Worm (Caenorhabditis elegans) whole organism, L2 larva: Measurements from ENCODE around the gene F10E9.12.

Experiments
- R02D3.7 ChIP-seq: fragments of 150-350 bp; optimal IDR thresholded peaks from 2 replicates; lab custom pipeline; 2014; ENCODE audit warnings: missing biosample characterization, missing genetic modification characterization
- Y55F3AM.14 ChIP-seq: fragments of 200-800 bp; sonication (Bioruptor generic); optimal IDR thresholded peaks from 2 replicates; lab custom pipeline; 2018; ENCODE audit warnings: mild to moderate bottlenecking, missing genetic modification characterization, missing compliant biosample characterization
- ZK546.5 ChIP-seq: sonication (generic microtip); optimal IDR thresholded peaks from 2 replicates; lab custom pipeline; 2017; ENCODE audit warnings: missing biosample characterization, missing genetic modification characterization
- ama-1 ChIP-seq: fragments of 150-350 bp; optimal IDR thresholded peaks from 2 replicates; lab custom pipeline; 2018; ENCODE audit warnings: inconsistent platforms
- ceh-82 ChIP-seq: fragments of 150-350 bp; optimal IDR thresholded peaks from 2 replicates; lab custom pipeline; 2014; ENCODE audit warnings: missing biosample characterization, missing genetic modification characterization
- elt-3 ChIP-seq: sonication (generic microtip); optimal IDR thresholded peaks from 2 replicates; lab custom pipeline; 2017; ENCODE audit warnings: missing biosample characterization, missing genetic modification characterization
- fos-1 ChIP-seq: fragments of 150-350 bp; optimal IDR thresholded peaks from 2 replicates; lab custom pipeline; 2014; ENCODE audit warnings: missing biosample characterization, missing genetic modification characterization
- mbf-1 ChIP-seq: sonication (generic microtip); optimal IDR thresholded peaks from 2 replicates; lab custom pipeline; 2017; ENCODE audit warnings: missing biosample characterization, missing genetic modification characterization
- nhr-11 ChIP-seq: fragments of 150-350 bp; optimal IDR thresholded peaks from 2 replicates; lab custom pipeline; 2014; ENCODE audit warnings: missing biosample characterization, missing genetic modification characterization
- nhr-12 ChIP-seq: fragments of 150-350 bp; optimal IDR thresholded peaks from 2 replicates; lab custom pipeline; 2014; ENCODE audit warnings: missing biosample characterization, missing genetic modification characterization
- nhr-237 ChIP-seq: fragments of 150-350 bp; optimal IDR thresholded peaks from 2 replicates; lab custom pipeline; 2014; ENCODE audit warnings: missing biosample characterization, missing genetic modification characterization

DNA sequence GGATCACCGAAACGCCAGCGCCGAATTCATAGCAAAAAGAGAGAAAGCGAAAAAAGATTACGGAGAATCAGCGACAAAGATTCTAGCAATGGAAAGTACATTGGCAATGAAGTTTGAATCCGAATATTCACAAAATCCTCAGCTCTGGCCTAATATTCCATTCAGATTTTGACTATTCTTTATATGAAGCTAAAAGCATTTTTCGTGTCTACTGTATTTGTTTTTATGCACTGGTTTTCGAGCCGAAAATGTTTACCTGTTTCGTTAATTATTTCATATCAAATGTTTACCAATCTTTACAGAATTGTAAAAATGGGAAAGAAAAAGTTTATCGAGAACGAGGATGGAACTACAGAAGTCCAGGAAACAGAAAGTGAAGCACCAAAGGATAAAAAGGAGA, 16.1 kb upstream of the F10E9.12 start, which contains the start of gene F10E9.4:
- TF ChIP-seq R02D3.7 (tag; lab: Kevin White, UChicago) (no peak), nhr-11 (no peak), nhr-237 (tag; lab: Kevin White, UChicago) (no peak), ama-1 (no peak), mbf-1 (tag; lab: Kevin White, UChicago) (no peak), ZK546.5 (tag; lab: Kevin White, UChicago) (no peak), nhr-12 (tag; lab: Kevin White, UChicago) (no peak), Y55F3AM.14 (GFP tag; lab: Kevin White, UChicago) (no peak), fos-1 (no peak), ceh-82 (no peak), elt-3 (no peak)
